Worm (Caenorhabditis elegans) whole organism, mixed stage, embryonic: Measurements from ENCODE around the gene srsx-10.

Source experiments
- M03D4.4 ChIP-seq: sonication (generic microtip); optimal IDR thresholded peaks from 2 replicates; lab custom pipeline; 2017; ENCODE audit warnings: mild to moderate bottlenecking, missing genetic modification characterization, missing compliant biosample characterization
- bed-3 ChIP-seq: fragments of 200-800 bp; sonication (Bioruptor generic); optimal IDR thresholded peaks from 3 replicates; lab custom pipeline; 2018; ENCODE audit warnings: mild to moderate bottlenecking, missing genetic modification characterization, moderate library complexity, missing compliant biosample characterization
- blmp-1 ChIP-seq: fragments of 150-350 bp; optimal IDR thresholded peaks from 2 replicates; lab custom pipeline; 2014; ENCODE audit warnings: missing biosample characterization, missing genetic modification characterization
- ceh-39 ChIP-seq: fragments of 150-350 bp; optimal IDR thresholded peaks from 2 replicates; lab custom pipeline; 2014; ENCODE audit warnings: missing biosample characterization, missing genetic modification characterization
- ceh-83 ChIP-seq: fragments of 200-800 bp; sonication (Bioruptor generic); optimal IDR thresholded peaks from 2 replicates; lab custom pipeline; 2018; ENCODE audit warnings: mild to moderate bottlenecking, missing genetic modification characterization, missing compliant biosample characterization
- ces-1 ChIP-seq: fragments of 150-350 bp; optimal IDR thresholded peaks from 2 replicates; lab custom pipeline; 2014; ENCODE audit warnings: missing biosample characterization, missing genetic modification reagents, missing genetic modification characterization
- cnd-1 ChIP-seq: fragments of 200-800 bp; sonication (Bioruptor generic); optimal IDR thresholded peaks from 2 replicates; lab custom pipeline; 2018; ENCODE audit warnings: mild to moderate bottlenecking, missing genetic modification characterization, missing compliant biosample characterization
- drap-1 ChIP-seq: fragments of 200-800 bp; sonication (Bioruptor generic); optimal IDR thresholded peaks from 3 replicates; lab custom pipeline; 2018; ENCODE audit warnings: mild to moderate bottlenecking, missing genetic modification characterization, missing compliant biosample characterization
- elt-1 ChIP-seq: sonication (generic microtip); optimal IDR thresholded peaks from 2 replicates; lab custom pipeline; 2017; ENCODE audit warnings: missing genetic modification characterization, mild to moderate bottlenecking, missing compliant biosample characterization, antibody characterized with exemption, moderate library complexity, borderline replicate concordance; ENCODE audit not compliant: insufficient read depth
- flh-1 ChIP-seq: fragments of 200-800 bp; sonication (Bioruptor generic); optimal IDR thresholded peaks from 2 replicates; lab custom pipeline; 2018; ENCODE audit warnings: mild to moderate bottlenecking, missing genetic modification characterization, moderate library complexity, missing compliant biosample characterization
- hlh-1 ChIP-seq: fragments of 150-350 bp; optimal IDR thresholded peaks from 2 replicates; lab custom pipeline; 2014; ENCODE audit warnings: missing biosample characterization, missing genetic modification reagents, missing genetic modification characterization
- lin-13 ChIP-seq: fragments of 150-350 bp; optimal IDR thresholded peaks from 2 replicates; lab custom pipeline; 2014; ENCODE audit warnings: missing biosample characterization, missing genetic modification characterization
- lin-32 ChIP-seq: fragments of 200-800 bp; sonication (Bioruptor generic); optimal IDR thresholded peaks from 2 replicates; lab custom pipeline; 2018; ENCODE audit warnings: mild to moderate bottlenecking, missing genetic modification characterization, missing compliant biosample characterization
- lsy-2 ChIP-seq: fragments of 150-350 bp; optimal IDR thresholded peaks from 2 replicates; lab custom pipeline; 2014; ENCODE audit warnings: missing biosample characterization, missing genetic modification characterization
- mab-5 ChIP-seq: fragments of 150-350 bp; optimal IDR thresholded peaks from 2 replicates; lab custom pipeline; 2014; ENCODE audit warnings: missing biosample characterization, missing genetic modification characterization
- mep-1 ChIP-seq: fragments of 150-350 bp; optimal IDR thresholded peaks from 2 replicates; lab custom pipeline; 2017; ENCODE audit warnings: missing biosample characterization, missing genetic modification reagents, missing genetic modification characterization, inconsistent platforms
- mls-2 ChIP-seq: sonication (generic microtip); optimal IDR thresholded peaks from 2 replicates; lab custom pipeline; 2016; ENCODE audit warnings: mild to moderate bottlenecking, missing genetic modification characterization, moderate library complexity, missing compliant biosample characterization
- nhr-12 ChIP-seq: fragments of 150-350 bp; optimal IDR thresholded peaks from 2 replicates; lab custom pipeline; 2014; ENCODE audit warnings: missing biosample characterization, missing genetic modification characterization
- nhr-2 ChIP-seq: fragments of 150-350 bp; optimal IDR thresholded peaks from 2 replicates; lab custom pipeline; 2014; ENCODE audit warnings: missing biosample characterization, missing genetic modification characterization
- nhr-237 ChIP-seq: fragments of 150-350 bp; optimal IDR thresholded peaks from 2 replicates; lab custom pipeline; 2014; ENCODE audit warnings: missing biosample characterization, missing genetic modification characterization
- nhr-28 ChIP-seq: fragments of 150-350 bp; optimal IDR thresholded peaks from 2 replicates; lab custom pipeline; 2014; ENCODE audit warnings: missing biosample characterization, missing genetic modification characterization
- nhr-76 ChIP-seq: sonication (generic microtip); optimal IDR thresholded peaks from 2 replicates; lab custom pipeline; 2017; ENCODE audit warnings: missing biosample characterization, missing genetic modification characterization
- sem-2 ChIP-seq: fragments of 200-800 bp; sonication (Bioruptor generic); optimal IDR thresholded peaks from 2 replicates; lab custom pipeline; 2018; ENCODE audit warnings: mild to moderate bottlenecking, missing genetic modification characterization, missing compliant biosample characterization
- snpc-4 ChIP-seq: fragments of 150-350 bp; optimal IDR thresholded peaks from 2 replicates; lab custom pipeline; 2014; ENCODE audit warnings: missing biosample characterization, missing genetic modification characterization
- sptf-1 ChIP-seq: sonication (generic microtip); optimal IDR thresholded peaks from 2 replicates; lab custom pipeline; 2017; ENCODE audit warnings: mild to moderate bottlenecking, missing genetic modification characterization, moderate library complexity, missing compliant biosample characterization
- tbx-8 ChIP-seq: fragments of 200-800 bp; sonication (Bioruptor generic); optimal IDR thresholded peaks from 2 replicates; lab custom pipeline; 2018; ENCODE audit warnings: mild to moderate bottlenecking, missing genetic modification characterization, moderate library complexity, missing compliant biosample characterization
- unc-120 ChIP-seq: sonication (generic microtip); optimal IDR thresholded peaks from 2 replicates; lab custom pipeline; 2017; ENCODE audit warnings: missing genetic modification characterization, missing compliant biosample characterization; ENCODE audit not compliant: poor library complexity, severe bottlenecking
- unc-39 ChIP-seq: fragments of 150-350 bp; optimal IDR thresholded peaks from 2 replicates; lab custom pipeline; 2014; ENCODE audit warnings: missing biosample characterization, missing genetic modification characterization
- unc-62 ChIP-seq: fragments of 150-350 bp; optimal IDR thresholded peaks from 2 replicates; lab custom pipeline; 2014; ENCODE audit warnings: missing biosample characterization, missing genetic modification reagents, missing genetic modification characterization
- zip-8 ChIP-seq: fragments of 150-350 bp; optimal IDR thresholded peaks from 2 replicates; lab custom pipeline; 2014; ENCODE audit warnings: missing biosample characterization, missing genetic modification characterization
- ztf-11 ChIP-seq: fragments of 150-350 bp; optimal IDR thresholded peaks from 2 replicates; lab custom pipeline; 2014; ENCODE audit warnings: missing biosample characterization, missing genetic modification characterization

Gene srsx-10

DNA sequence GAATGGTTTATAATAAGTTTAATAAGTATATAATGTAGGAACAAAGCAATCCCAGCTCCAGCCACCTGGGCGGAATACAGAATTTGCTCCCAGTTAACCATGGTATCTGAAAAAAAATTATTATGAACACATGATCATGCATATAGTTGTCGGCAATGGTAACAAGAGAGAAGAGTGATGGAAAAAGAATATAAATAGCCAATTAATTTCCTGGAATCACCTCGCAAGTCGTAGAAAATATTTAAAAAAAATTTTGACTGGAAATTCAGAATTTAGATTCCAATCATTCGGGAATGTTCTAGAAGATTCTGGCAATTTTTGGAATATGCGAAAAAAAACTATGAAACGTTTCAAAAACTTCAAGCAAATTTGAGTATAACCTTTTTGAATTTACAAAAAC, 30.4 kb downstream of the srsx-10 start, which contains the start of gene str-211:
TSS of gene str-211 (minus strand) at position 101 of the 400 bp plus-strand sequence.
- TF ChIP-seq unc-39 (tag; lab: Kevin White, UChicago) (no peak), ceh-83 (no peak), blmp-1 (no peak), nhr-237 (no peak), ces-1 (no peak), nhr-12 (no peak), flh-1 (GFP tag; lab: Kevin White, UChicago) (no peak), unc-120 (tag; lab: Kevin White, UChicago) (no peak), mep-1 (tag; lab: Kevin White, UChicago) (no peak), hlh-1 (tag; lab: Kevin White, UChicago) (no peak), nhr-28 (tag; lab: Kevin White, UChicago) (no peak), zip-8 (tag; lab: Kevin White, UChicago) (no peak), ceh-39 (tag; lab: Kevin White, UChicago) (no peak), mab-5 (tag; lab: Kevin White, UChicago) (no peak), cnd-1 (tag; lab: Kevin White, UChicago) (no peak), M03D4.4 (tag; lab: Kevin White, UChicago) (no peak), tbx-8 (no peak), nhr-76 (tag; lab: Kevin White, UChicago) (no peak), unc-62 (GFP tag; lab: Kevin White, UChicago) (no peak), ztf-11 (tag; lab: Kevin White, UChicago) (no peak)
- TF ChIP-seq, all 35 proteins: peak for 0

ce11 chrV:4937337-4937736, 37.2 kb downstream of the srsx-10 start:
- no peak for TF ChIP-seq nhr-2
- no peak for TF ChIP-seq ztf-11 (tag; lab: Kevin White, UChicago)
- TF ChIP-seq M03D4.4 (tag; lab: Kevin White, UChicago), result no peak
- TF ChIP-seq unc-62 (GFP tag; lab: Kevin White, UChicago), result no peak
- TF ChIP-seq elt-1 (tag; lab: Kevin White, UChicago), result no peak
- TF ChIP-seq ceh-83, result no peak
- no peak for TF ChIP-seq ceh-39 (tag; lab: Kevin White, UChicago)
- no peak for TF ChIP-seq mep-1 (tag; lab: Kevin White, UChicago)
- TF ChIP-seq hlh-1 (tag; lab: Kevin White, UChicago), result no peak
- TF ChIP-seq drap-1 (GFP tag; lab: Kevin White, UChicago), result no peak

ce11 chrV:4935096-4935495, 39.5 kb downstream of the srsx-10 start:
- TF ChIP-seq elt-1 (tag; lab: Kevin White, UChicago), result no peak
- no peak for TF ChIP-seq ceh-83
- TF ChIP-seq ceh-39 (tag; lab: Kevin White, UChicago), result no peak
- TF ChIP-seq tbx-8, result no peak
- TF ChIP-seq mls-2 (tag; lab: Kevin White, UChicago), result no peak
- TF ChIP-seq M03D4.4 (tag; lab: Kevin White, UChicago), result no peak
- no peak for TF ChIP-seq snpc-4 (tag; lab: Kevin White, UChicago)
- no peak for TF ChIP-seq bed-3 (GFP tag; lab: Kevin White, UChicago)
- TF ChIP-seq flh-1 (GFP tag; lab: Kevin White, UChicago), result no peak
- TF ChIP-seq nhr-12, result no peak
- no peak for TF ChIP-seq nhr-2
- TF ChIP-seq nhr-237, result no peak
- no peak for TF ChIP-seq lsy-2 (tag; lab: Kevin White, UChicago)
- TF ChIP-seq, all 35 proteins: peak for 0

- TF ChIP-seq unc-39 (tag; lab: Kevin White, UChicago) (no peak), nhr-76 (tag; lab: Kevin White, UChicago) (no peak), lin-13 (tag; lab: Kevin White, UChicago) (no peak), nhr-12 (no peak), hlh-1 (tag; lab: Kevin White, UChicago) (no peak), nhr-2 (no peak), snpc-4 (tag; lab: Kevin White, UChicago) (no peak), flh-1 (GFP tag; lab: Kevin White, UChicago) (no peak), sptf-1 (tag; lab: Kevin White, UChicago) (no peak), tbx-8 (no peak), elt-1 (tag; lab: Kevin White, UChicago) (no peak), sem-2 (GFP tag; lab: Kevin White, UChicago) (no peak), drap-1 (GFP tag; lab: Kevin White, UChicago) (no peak), lin-32 (GFP tag; lab: Kevin White, UChicago) (no peak), nhr-28 (tag; lab: Kevin White, UChicago) (no peak)
Measured at ce11 chrV:4934406-4934805, 40.2 kb downstream of the srsx-10 start, which contains the start of gene catp-2. Gene catp-2 (plus strand): TSS chrV:4934706.
